Worm (Caenorhabditis elegans) whole organism, L4 larva: ENCODE data around the gene meg-1.

Source experiments
- fkh-10 ChIP-seq: fragments of 150-350 bp; optimal IDR thresholded peaks from 2 replicates; lab custom pipeline; 2014; ENCODE audit warnings: missing biosample characterization, missing genetic modification reagents, missing genetic modification characterization
- lir-3 ChIP-seq: sonication (generic microtip); optimal IDR thresholded peaks from 2 replicates; lab custom pipeline; 2016; ENCODE audit warnings: mild to moderate bottlenecking, missing genetic modification characterization, missing compliant biosample characterization
- nhr-10 ChIP-seq: fragments of 150-350 bp; optimal IDR thresholded peaks from 2 replicates; lab custom pipeline; 2014; ENCODE audit warnings: missing biosample characterization, missing genetic modification characterization
- nhr-237 ChIP-seq: sonication (generic microtip); optimal IDR thresholded peaks from 2 replicates; lab custom pipeline; 2017; ENCODE audit warnings: missing biosample characterization, missing genetic modification characterization
- nhr-76 ChIP-seq: fragments of 150-350 bp; optimal IDR thresholded peaks from 2 replicates; lab custom pipeline; 2014; ENCODE audit warnings: missing biosample characterization, missing genetic modification characterization
- pha-4 ChIP-seq, 2 experiments: fragments of 150-350 bp in 1 of 2; fragments of 200-800 bp in 1 of 2; sonication (Bioruptor generic) in 1 of 2; IDR thresholded peaks in 1 of 2; optimal IDR thresholded peaks in 1 of 2; 2 replicates each; pipeline versions ENCODE4 v1.3.6 to Lab custom; 2014 to 2022; ENCODE audit warnings: missing genetic modification characterization in 2 of 2, missing genetic modification reagents in 2 of 2, missing biosample characterization in 1 of 2, missing compliant biosample characterization in 1 of 2
- pqm-1 ChIP-seq: sonication (generic microtip); optimal IDR thresholded peaks from 2 replicates; lab custom pipeline; 2017; ENCODE audit warnings: missing biosample characterization, missing genetic modification characterization
- snpc-4 ChIP-seq: fragments of 150-350 bp; optimal IDR thresholded peaks from 2 replicates; lab custom pipeline; 2014; ENCODE audit warnings: missing biosample characterization, missing genetic modification characterization

DNA sequence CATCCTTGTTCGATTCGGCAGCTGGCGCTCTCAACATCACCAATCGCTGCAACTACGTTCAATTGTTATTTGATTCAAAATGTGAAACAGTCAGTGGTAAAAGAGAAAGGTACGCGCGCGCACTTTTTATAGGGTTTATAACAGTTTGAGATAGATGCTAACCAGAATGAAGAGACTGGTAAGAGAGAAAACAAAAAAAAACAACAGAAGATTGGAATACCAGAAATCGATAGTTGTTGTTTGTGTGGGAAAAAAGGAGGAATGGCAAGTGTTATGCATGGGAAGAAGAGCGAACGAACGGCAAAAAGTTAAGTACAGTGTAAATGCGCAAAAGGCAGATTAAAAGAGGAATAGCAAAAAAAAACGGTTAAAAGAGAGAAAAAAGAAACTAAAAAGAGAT is 19.6 kb downstream of the meg-1 start, which contains the start of gene Y26E6A.3:
- TF ChIP-seq nhr-10 (tag; lab: Kevin White, UChicago) (no peak), nhr-237 (tag; lab: Kevin White, UChicago) (no peak), fkh-10 (GFP tag; lab: Kevin White, UChicago) (no peak), pha-4 (GFP tag; IDR thresholded peaks at IDR 0.05; lab: Robert Waterston, UW) (no peak), pha-4 (tag; optimal IDR thresholded peaks at IDR 0.05; lab: Kevin White, UChicago) (no peak), lir-3 (tag; lab: Kevin White, UChicago) (no peak), nhr-76 (tag; lab: Kevin White, UChicago) (no peak), snpc-4 (tag; lab: Kevin White, UChicago) (no peak), pqm-1 (tag; lab: Kevin White, UChicago) (no peak)
